Worm (Caenorhabditis elegans): ENCODE results near the gene K09E9.1.

K09E9.1 gene

ce11 chrX:15608593-15608992 is 11.7 kb upstream of the K09E9.1 start:
- no peak for TF ChIP-seq flh-1 (GFP tag; optimal IDR thresholded peaks at IDR 0.05)
- TF ChIP-seq lsy-2 (tag; optimal IDR thresholded peaks at IDR 0.05): no peak
- no peak for TF ChIP-seq nhr-76 (tag; optimal IDR thresholded peaks at IDR 0.05)
- TF ChIP-seq nhr-237 (tag; optimal IDR thresholded peaks at IDR 0.05): no peak
- TF ChIP-seq sptf-1 (tag; optimal IDR thresholded peaks at IDR 0.05): no peak
- TF ChIP-seq hlh-1 (tag; optimal IDR thresholded peaks at IDR 0.05): no peak
- no peak for TF ChIP-seq zip-8 (tag; optimal IDR thresholded peaks at IDR 0.05)
- TF ChIP-seq sem-2 (GFP tag; optimal IDR thresholded peaks at IDR 0.05): no peak
- no peak for TF ChIP-seq ham-2 (GFP tag; optimal IDR thresholded peaks at IDR 0.05)
- TF ChIP-seq ceh-43 (GFP tag; optimal IDR thresholded peaks at IDR 0.05): no peak
- no peak for TF ChIP-seq lin-13 (tag; optimal IDR thresholded peaks at IDR 0.05)
- TF ChIP-seq nhr-28 (tag; optimal IDR thresholded peaks at IDR 0.05): no peak
- no peak for TF ChIP-seq unc-62 (GFP tag; optimal IDR thresholded peaks at IDR 0.05)
- TF ChIP-seq nhr-2 (tag; optimal IDR thresholded peaks at IDR 0.05): no peak
- TF ChIP-seq blmp-1 (tag; optimal IDR thresholded peaks at IDR 0.05): no peak
- TF ChIP-seq pha-4 (tag; optimal IDR thresholded peaks at IDR 0.05): no peak
- no peak for TF ChIP-seq tbx-8 (GFP tag; optimal IDR thresholded peaks at IDR 0.05)

- TF ChIP-seq elt-3 (tag; optimal IDR thresholded peaks at IDR 0.05) (no peak), nhr-12 (tag; optimal IDR thresholded peaks at IDR 0.05) (no peak), unc-62 (GFP tag; optimal IDR thresholded peaks at IDR 0.05) (no peak), mep-1 (tag; optimal IDR thresholded peaks at IDR 0.05) (no peak), sem-2 (GFP tag; optimal IDR thresholded peaks at IDR 0.05) (no peak), lin-13 (tag; optimal IDR thresholded peaks at IDR 0.05) (no peak), zip-8 (tag; optimal IDR thresholded peaks at IDR 0.05) (no peak), mab-5 (tag; optimal IDR thresholded peaks at IDR 0.05) (no peak), pha-4 (tag; optimal IDR thresholded peaks at IDR 0.05) (no peak), snpc-4 (tag; optimal IDR thresholded peaks at IDR 0.05) (no peak), elt-1 (tag; optimal IDR thresholded peaks at IDR 0.05; ENCODE audit: borderline replicate concordance, insufficient read depth) (no peak), unc-39 (tag; optimal IDR thresholded peaks at IDR 0.05) (no peak), M03D4.4 (tag; optimal IDR thresholded peaks at IDR 0.05) (no peak), cnd-1 (tag; optimal IDR thresholded peaks at IDR 0.05) (no peak), ham-2 (GFP tag; optimal IDR thresholded peaks at IDR 0.05) (no peak), drap-1 (GFP tag; optimal IDR thresholded peaks at IDR 0.05) (no peak)
These were observed 10.6 kb upstream of the K09E9.1 start for ce11 chrX:15609698-15610097.

ce11 chrX:15610527-15611091 is 9.7 kb upstream of the K09E9.1 start:
- TF ChIP-seq ceh-83 (GFP tag; optimal IDR thresholded peaks at IDR 0.05) (no peak), sem-2 (GFP tag; optimal IDR thresholded peaks at IDR 0.05) (no peak), unc-39 (tag; optimal IDR thresholded peaks at IDR 0.05) (no peak), nhr-76 (tag; optimal IDR thresholded peaks at IDR 0.05) (no peak), bed-3 (GFP tag; optimal IDR thresholded peaks at IDR 0.05) (no peak), mab-5 (tag; optimal IDR thresholded peaks at IDR 0.05) (no peak), pha-4 (tag; optimal IDR thresholded peaks at IDR 0.05) (no peak), lsy-2 (tag; optimal IDR thresholded peaks at IDR 0.05) (no peak), nhr-237 (tag; optimal IDR thresholded peaks at IDR 0.05) (no peak), ceh-39 (tag; optimal IDR thresholded peaks at IDR 0.05) (no peak), nhr-28 (tag; optimal IDR thresholded peaks at IDR 0.05) (no peak), nhr-12 (tag; optimal IDR thresholded peaks at IDR 0.05) (no peak), drap-1 (GFP tag; optimal IDR thresholded peaks at IDR 0.05) (no peak)

ce11 chrX:15613745-15614229 is 6.5 kb upstream of the K09E9.1 start, which contains the start of gene K09E9.3:
Gene K09E9.3, minus strand, starts transcription at chrX:15613795.
- TF ChIP-seq hlh-1 (tag; optimal IDR thresholded peaks at IDR 0.05): peak; percentile 67
- TF ChIP-seq unc-39 (tag; optimal IDR thresholded peaks at IDR 0.05): no peak

- TF ChIP-seq drap-1 (GFP tag; optimal IDR thresholded peaks at IDR 0.05): no peak
- peak; percentile 89 for TF ChIP-seq mep-1 (tag; optimal IDR thresholded peaks at IDR 0.05)
- no peak for TF ChIP-seq sem-2 (GFP tag; optimal IDR thresholded peaks at IDR 0.05)
- TF ChIP-seq unc-62 (GFP tag; optimal IDR thresholded peaks at IDR 0.05): peak; percentile 87
- peak; percentile 27 for TF ChIP-seq blmp-1 (tag; optimal IDR thresholded peaks at IDR 0.05)
- peak; percentile 37 for TF ChIP-seq hlh-1 (tag; optimal IDR thresholded peaks at IDR 0.05)
- peak; percentile 3 for TF ChIP-seq lin-13 (tag; optimal IDR thresholded peaks at IDR 0.05)
- TF ChIP-seq nhr-76 (tag; optimal IDR thresholded peaks at IDR 0.05): no peak
- TF ChIP-seq lsy-2 (tag; optimal IDR thresholded peaks at IDR 0.05): peak; percentile 32
- TF ChIP-seq ztf-11 (tag; optimal IDR thresholded peaks at IDR 0.05): no peak
- no peak for TF ChIP-seq sptf-1 (tag; optimal IDR thresholded peaks at IDR 0.05)
- TF ChIP-seq unc-39 (tag; optimal IDR thresholded peaks at IDR 0.05): no peak
- peak; percentile 58 for TF ChIP-seq pha-4 (tag; optimal IDR thresholded peaks at IDR 0.05)
- no peak for TF ChIP-seq mab-5 (tag; optimal IDR thresholded peaks at IDR 0.05)
- TF ChIP-seq snpc-4 (tag; optimal IDR thresholded peaks at IDR 0.05): no peak
- peak; percentile 37 for TF ChIP-seq nhr-237 (tag; optimal IDR thresholded peaks at IDR 0.05)
- TF ChIP-seq tbx-8 (GFP tag; optimal IDR thresholded peaks at IDR 0.05): no peak
- TF ChIP-seq elt-1 (tag; optimal IDR thresholded peaks at IDR 0.05; ENCODE audit: borderline replicate concordance, insufficient read depth): no peak
- no peak for TF ChIP-seq zip-8 (tag; optimal IDR thresholded peaks at IDR 0.05)
- TF ChIP-seq elt-3 (tag; optimal IDR thresholded peaks at IDR 0.05): no peak
- no peak for TF ChIP-seq ceh-83 (GFP tag; optimal IDR thresholded peaks at IDR 0.05)
- no peak for TF ChIP-seq nhr-2 (tag; optimal IDR thresholded peaks at IDR 0.05)
- TF ChIP-seq nhr-12 (tag; optimal IDR thresholded peaks at IDR 0.05): no peak
- TF ChIP-seq unc-120 (tag; optimal IDR thresholded peaks at IDR 0.05; ENCODE audit: poor library complexity, severe bottlenecking): no peak
- peak; percentile 94 for TF ChIP-seq ces-1 (GFP tag; optimal IDR thresholded peaks at IDR 0.05)
These were observed 3.9 kb upstream of the K09E9.1 start, which contains the start of gene ergi-3 for ce11 chrX:15616443-15616842. Gene ergi-3, minus strand, starts transcription at chrX:15616753.

All from whole organism, mixed stage, embryonic.